Worm (Caenorhabditis elegans) whole organism, L4 larva: ENCODE results near the gene fum-1.

Experiments
- T20F7.1 ChIP-seq: fragments of 200-800 bp; sonication (Bioruptor generic); optimal IDR thresholded peaks from 2 replicates; lab custom pipeline; 2018; ENCODE audit warnings: mild to moderate bottlenecking, missing genetic modification characterization, missing compliant biosample characterization
- Y105C5A.15 ChIP-seq: fragments of 200-800 bp; sonication (Bioruptor generic); IDR thresholded peaks from 2 replicates; pipeline ENCODE4 v1.3.6; 2022; ENCODE audit warnings: missing genetic modification characterization, missing compliant biosample characterization
- aly-2 ChIP-seq: sonication (generic microtip); optimal IDR thresholded peaks from 2 replicates; lab custom pipeline; 2018; ENCODE audit warnings: missing biosample characterization, missing genetic modification characterization
- arid-1 ChIP-seq: fragments of 200-800 bp; sonication (Bioruptor generic); conservative IDR thresholded peaks from 2 replicates; pipeline ENCODE4 v1.3.6; 2022; ENCODE audit warnings: missing genetic modification reagents, missing genetic modification characterization, missing compliant biosample characterization
- ceh-44 ChIP-seq: fragments of 200-800 bp; sonication (Bioruptor generic); IDR thresholded peaks from 2 replicates; pipeline ENCODE4 v1.3.6; 2022; ENCODE audit warnings: missing genetic modification reagents, missing genetic modification characterization, missing compliant biosample characterization
- lin-38 ChIP-seq: fragments of 200-800 bp; sonication (Bioruptor generic); IDR thresholded peaks from 2 replicates; pipeline ENCODE4 v1.3.6; 2022; ENCODE audit warnings: missing genetic modification reagents, missing genetic modification characterization, missing compliant biosample characterization
- mdl-1 ChIP-seq, 2 experiments: fragments of 150-350 bp in 1 of 2; sonication (generic microtip) in 1 of 2; optimal IDR thresholded peaks; 2 replicates each; lab custom pipeline; 2014 to 2017; ENCODE audit warnings: missing biosample characterization in 2 of 2, missing genetic modification characterization in 2 of 2
- mep-1 ChIP-seq: fragments of 150-350 bp; sonication (generic microtip); optimal IDR thresholded peaks from 3 replicates; lab custom pipeline; 2014; ENCODE audit warnings: missing biosample characterization, missing genetic modification characterization
- nhr-102 ChIP-seq: sonication (generic microtip); optimal IDR thresholded peaks from 2 replicates; lab custom pipeline; 2016; ENCODE audit warnings: mild to moderate bottlenecking, missing genetic modification characterization, moderate library complexity, missing compliant biosample characterization
- nhr-237 ChIP-seq: sonication (generic microtip); optimal IDR thresholded peaks from 2 replicates; lab custom pipeline; 2017; ENCODE audit warnings: missing biosample characterization, missing genetic modification characterization
- pqm-1 ChIP-seq: sonication (generic microtip); optimal IDR thresholded peaks from 2 replicates; lab custom pipeline; 2017; ENCODE audit warnings: missing biosample characterization, missing genetic modification characterization
- sdz-12 ChIP-seq: fragments of 200-800 bp; sonication (Bioruptor generic); optimal IDR thresholded peaks from 2 replicates; lab custom pipeline; 2018; ENCODE audit warnings: mild to moderate bottlenecking, missing genetic modification characterization, missing compliant biosample characterization
- unc-39 ChIP-seq: sonication (generic microtip); optimal IDR thresholded peaks from 2 replicates; lab custom pipeline; 2017; ENCODE audit warnings: missing biosample characterization, missing genetic modification characterization

DNA sequence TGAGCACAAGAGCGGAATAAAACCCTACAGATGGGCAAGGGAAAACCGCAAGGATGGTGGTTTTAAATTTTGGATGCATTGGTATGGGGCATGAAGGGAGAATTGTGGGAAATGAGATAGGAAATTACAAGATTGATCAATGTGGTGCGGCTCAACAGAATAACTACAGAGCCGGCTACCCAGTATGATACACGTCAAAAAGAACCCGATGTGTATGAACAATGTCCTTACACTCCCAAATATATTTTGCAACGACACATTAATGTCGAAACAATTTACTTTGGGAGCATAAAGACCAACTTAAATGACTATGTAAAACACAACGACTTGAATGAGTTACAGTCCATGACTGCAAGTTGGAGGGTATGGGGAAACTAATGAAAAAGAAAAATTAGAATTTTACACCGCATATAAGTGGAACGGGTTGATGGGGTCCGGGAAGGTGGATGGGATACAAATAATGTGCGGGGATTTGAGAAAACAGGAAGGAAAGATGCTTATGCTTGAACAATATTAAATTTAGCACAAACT lies 30.3 kb downstream of the fum-1 start:
- TF ChIP-seq nhr-102 (tag; lab: Kevin White, UChicago) (no peak), pqm-1 (tag; lab: Kevin White, UChicago) (no peak), sdz-12 (no peak), mdl-1 (tag; optimal IDR thresholded peaks at IDR 0.05; lab: Kevin White, UChicago) (no peak), lin-38 (GFP tag; lab: Robert Waterston, UW) (peak; percentile 35; the same call in 1 of the 2 replicates), aly-2 (tag; lab: Kevin White, UChicago) (no peak), arid-1 (GFP tag; lab: Robert Waterston, UW) (peak; percentile 38; the same call in 1 of the 2 replicates), mep-1 (tag; lab: Kevin White, UChicago) (no peak), ceh-44 (GFP tag; lab: Robert Waterston, UW) (no peak), unc-39 (tag; lab: Kevin White, UChicago) (no peak), nhr-237 (tag; lab: Kevin White, UChicago) (no peak), Y105C5A.15 (GFP tag; lab: Robert Waterston, UW) (no peak), T20F7.1 (GFP tag; lab: Kevin White, UChicago) (no peak)
